Worm (Caenorhabditis elegans) whole organism, L4 larva: ENCODE measurements around the gene abch-1.

ENCODE experiments used
- ama-1 ChIP-seq: fragments of 150-350 bp; optimal IDR thresholded peaks from 2 replicates; lab custom pipeline; 2014; ENCODE audit warnings: inconsistent platforms, mixed read lengths
- egl-27 ChIP-seq: sonication (generic microtip); optimal IDR thresholded peaks from 3 replicates; lab custom pipeline; 2017; ENCODE audit warnings: missing biosample characterization, missing genetic modification reagents, missing genetic modification characterization
- mep-1 ChIP-seq: fragments of 150-350 bp; sonication (generic microtip); optimal IDR thresholded peaks from 3 replicates; lab custom pipeline; 2014; ENCODE audit warnings: missing biosample characterization, missing genetic modification characterization
- nhr-11 ChIP-seq: fragments of 150-350 bp; optimal IDR thresholded peaks from 2 replicates; lab custom pipeline; 2014; ENCODE audit warnings: missing biosample characterization, missing genetic modification characterization
- nhr-25 ChIP-seq: sonication (generic microtip); optimal IDR thresholded peaks from 2 replicates; lab custom pipeline; 2017; ENCODE audit warnings: missing genetic modification characterization, mild to moderate bottlenecking, missing compliant biosample characterization, antibody characterized with exemption, moderate library complexity, borderline replicate concordance; ENCODE audit not compliant: insufficient read depth
- snpc-4 ChIP-seq: fragments of 150-350 bp; optimal IDR thresholded peaks from 2 replicates; lab custom pipeline; 2014; ENCODE audit warnings: missing biosample characterization, missing genetic modification characterization
- unc-62 ChIP-seq, 3 experiments: fragments of 150-350 bp in 1 of 3; sonication (generic microtip); optimal IDR thresholded peaks in 2 of 3; peaks in 1 of 3; 1 replicate in 1 of 3; 2 replicates in 2 of 3; lab custom pipeline; 2014 to 2017; ENCODE audit warnings: missing biosample characterization in 3 of 3, missing genetic modification characterization in 3 of 3, missing genetic modification reagents in 3 of 3, missing genotype in 1 of 3

ce11 chrII:6535957-6536424 lies 4.6 kb upstream of the abch-1 start, which contains the start of gene utp-20:
- TF ChIP-seq nhr-11 = peak; percentile 7
- TF ChIP-seq mep-1 (tag; lab: Kevin White, UChicago) = no peak
- no peak for TF ChIP-seq ama-1 (lab: Kevin White, UChicago)
- TF ChIP-seq egl-27 (tag; lab: Kevin White, UChicago) = no peak
- TF ChIP-seq unc-62 (GFP tag; optimal IDR thresholded peaks at IDR 0.05 in 1 of 2; lab: Kevin White, UChicago) = no peak
- TF ChIP-seq unc-62 (tag; optimal IDR thresholded peaks at IDR 0.05; lab: Kevin White, UChicago) = no peak
- TF ChIP-seq snpc-4 (tag; lab: Kevin White, UChicago) = no peak
- TF ChIP-seq nhr-25 (tag; lab: Kevin White, UChicago) = no peak
